Worm (Caenorhabditis elegans): ENCODE measurements around the gene srsx-39.

- TF ChIP-seq ceh-36 (tag; optimal IDR thresholded peaks at IDR 0.05) (no peak), tbx-37 (GFP tag; conservative IDR thresholded peaks at IDR 0.05) (no peak), tra-4 (tag; optimal IDR thresholded peaks at IDR 0.05) (no peak)
Measured at ce11 chrV:15305502-15305901, 48.9 kb upstream of the srsx-39 start, which contains the start of gene T26H8.5.

All from whole organism, early embryonic.